Fruit fly (Drosophila melanogaster) whole organism, adult: ENCODE results near the gene CG32109.

Source experiments
- CG11617 ChIP-seq: fragments of 200-800 bp; sonication (Bioruptor generic); optimal IDR thresholded peaks from 2 replicates; lab custom pipeline; 2017; ENCODE audit warnings: mild to moderate bottlenecking, missing biosample characterization, missing genetic modification reagents, missing genetic modification characterization
- CG12768 ChIP-seq: fragments of 200-800 bp; sonication (Bioruptor generic); optimal IDR thresholded peaks from 2 replicates; lab custom pipeline; 2017; ENCODE audit warnings: missing biosample characterization, missing genetic modification characterization, mild to moderate bottlenecking, moderate library complexity, missing genetic modification reagents
- CG14711 ChIP-seq: fragments of 200-800 bp; sonication (Bioruptor generic); optimal IDR thresholded peaks from 2 replicates; lab custom pipeline; 2018; ENCODE audit warnings: missing biosample characterization, mild to moderate bottlenecking, missing genetic modification characterization, moderate library complexity
- CG1620 ChIP-seq: fragments of 200-800 bp; sonication (Bioruptor generic); optimal IDR thresholded peaks from 2 replicates; lab custom pipeline; 2016; ENCODE audit warnings: missing biosample characterization, missing genetic modification characterization
- CG33017 ChIP-seq: fragments of 200-800 bp; sonication (Bioruptor generic); optimal IDR thresholded peaks from 2 replicates; lab custom pipeline; 2018; ENCODE audit warnings: missing biosample characterization, mild to moderate bottlenecking, missing genetic modification characterization, moderate library complexity
- CG5204 ChIP-seq: fragments of 200-800 bp; sonication (Bioruptor generic); optimal IDR thresholded peaks from 2 replicates; lab custom pipeline; 2016; ENCODE audit warnings: missing biosample characterization, missing genetic modification characterization
- CG7045 ChIP-seq: fragments of 200-800 bp; sonication (Bioruptor generic); optimal IDR thresholded peaks from 2 replicates; lab custom pipeline; 2017; ENCODE audit warnings: missing biosample characterization, mild to moderate bottlenecking, missing genetic modification characterization
- CG7101 ChIP-seq: fragments of 200-800 bp; sonication (Bioruptor generic); optimal IDR thresholded peaks from 2 replicates; lab custom pipeline; 2018; ENCODE audit warnings: missing biosample characterization, mild to moderate bottlenecking, missing genetic modification characterization, moderate library complexity
- Clk ChIP-seq: fragments of 200-800 bp; sonication (Bioruptor generic); optimal IDR thresholded peaks from 2 replicates; lab custom pipeline; 2017; ENCODE audit warnings: missing biosample characterization, missing genetic modification characterization
- Crg-1 ChIP-seq: fragments of 200-800 bp; sonication (Bioruptor generic); optimal IDR thresholded peaks from 2 replicates; lab custom pipeline; 2016; ENCODE audit warnings: missing biosample characterization, missing genetic modification characterization
- Hr96 ChIP-seq: fragments of 200-800 bp; sonication (Bioruptor generic); optimal IDR thresholded peaks from 2 replicates; lab custom pipeline; 2016; ENCODE audit warnings: missing biosample characterization, missing genetic modification characterization
- Mnt ChIP-seq: fragments of 200-800 bp; sonication (Bioruptor generic); optimal IDR thresholded peaks from 2 replicates; lab custom pipeline; 2016; ENCODE audit warnings: missing biosample characterization, mild to moderate bottlenecking, missing genetic modification characterization
- bab1 ChIP-seq: fragments of 200-800 bp; sonication (Bioruptor generic); optimal IDR thresholded peaks from 3 replicates; lab custom pipeline; 2019; ENCODE audit warnings: missing biosample characterization, mild to moderate bottlenecking, missing genetic modification characterization, moderate library complexity
- cic ChIP-seq: fragments of 200-800 bp; sonication (Bioruptor generic); optimal IDR thresholded peaks from 2 replicates; lab custom pipeline; 2017; ENCODE audit warnings: missing biosample characterization, mild to moderate bottlenecking, missing genetic modification characterization, moderate library complexity
- cnc ChIP-seq, 2 experiments: fragments of >200 bp; optimal IDR thresholded peaks; 2 replicates each; lab custom pipeline; 2017
- kay ChIP-seq: fragments of 200-800 bp; sonication (Bioruptor generic); peaks from one replicate; lab custom pipeline; 2016; ENCODE audit warnings: missing biosample characterization, missing genetic modification characterization, borderline replicate concordance
- ovo ChIP-seq: fragments of 200-800 bp; sonication (Bioruptor generic); optimal IDR thresholded peaks from 2 replicates; lab custom pipeline; 2016; ENCODE audit warnings: missing biosample characterization, missing genetic modification characterization
- pad ChIP-seq: fragments of 200-800 bp; sonication (Bioruptor generic); optimal IDR thresholded peaks from 3 replicates; lab custom pipeline; 2017; ENCODE audit warnings: missing biosample characterization, missing genetic modification characterization, mild to moderate bottlenecking, moderate library complexity, missing genetic modification reagents
- tj ChIP-seq: fragments of 200-800 bp; sonication (Bioruptor generic); optimal IDR thresholded peaks from 3 replicates; lab custom pipeline; 2017; ENCODE audit warnings: missing biosample characterization, mild to moderate bottlenecking, missing genetic modification characterization, moderate library complexity
- toe ChIP-seq: fragments of 200-800 bp; sonication (Bioruptor generic); optimal IDR thresholded peaks from 2 replicates; lab custom pipeline; 2016; ENCODE audit warnings: missing biosample characterization, missing genetic modification characterization

CG32109 gene

dm6 chr3L:12703451-12704020, 41.6 kb upstream of the CG32109 start:
- TF ChIP-seq CG11617 = no peak
- no peak for TF ChIP-seq CG12768
- no peak for TF ChIP-seq Clk (GFP tag; lab: Kevin White, UChicago)
- TF ChIP-seq CG33017 (tag; lab: Kevin White, UChicago) = no peak
- TF ChIP-seq Hr96 (GFP tag; lab: Kevin White, UChicago) = no peak
- TF ChIP-seq CG14711 (tag; lab: Kevin White, UChicago) = no peak
- TF ChIP-seq CG1620 (GFP tag; lab: Kevin White, UChicago) = no peak
- no peak for TF ChIP-seq tj (GFP tag; lab: Kevin White, UChicago)

- TF ChIP-seq cnc (optimal IDR thresholded peaks at IDR 0.05; lab: Kevin White, UChicago) (no peak), CG7045 (GFP tag; lab: Kevin White, UChicago) (no peak), CG33017 (tag; lab: Kevin White, UChicago) (no peak), ovo (no peak), bab1 (GFP tag; lab: Kevin White, UChicago) (no peak), cic (GFP tag; lab: Kevin White, UChicago) (no peak), tj (GFP tag; lab: Kevin White, UChicago) (no peak)
These were observed 40.8 kb upstream of the CG32109 start for dm6 chr3L:12704335-12704734.

- TF ChIP-seq toe = no peak
- TF ChIP-seq CG14711 (tag; lab: Kevin White, UChicago) = no peak
- TF ChIP-seq CG7101 (tag; lab: Kevin White, UChicago) = no peak
- no peak for TF ChIP-seq CG7045 (GFP tag; lab: Kevin White, UChicago)
- TF ChIP-seq Mnt (GFP tag; lab: Kevin White, UChicago) = no peak
- no peak for TF ChIP-seq cic (GFP tag; lab: Kevin White, UChicago)
- no peak for TF ChIP-seq kay
- no peak for TF ChIP-seq ovo
These were observed 39.8 kb upstream of the CG32109 start for dm6 chr3L:12705377-12705776.

- TF ChIP-seq Hr96 (GFP tag; lab: Kevin White, UChicago) (no peak), CG5204 (GFP tag; lab: Kevin White, UChicago) (no peak), cic (GFP tag; lab: Kevin White, UChicago) (no peak), cnc (optimal IDR thresholded peaks at IDR 0.05; lab: Kevin White, UChicago) (no peak), CG14711 (tag; lab: Kevin White, UChicago) (no peak), kay (no peak), CG7045 (GFP tag; lab: Kevin White, UChicago) (no peak), tj (GFP tag; lab: Kevin White, UChicago) (no peak)
These were observed 38.7 kb upstream of the CG32109 start for dm6 chr3L:12706456-12706855.

- no peak for TF ChIP-seq Clk (GFP tag; lab: Kevin White, UChicago)
These were observed 33.7 kb upstream of the CG32109 start for dm6 chr3L:12711418-12711817.

- TF ChIP-seq bab1 (GFP tag; lab: Kevin White, UChicago) (no peak), CG1620 (GFP tag; lab: Kevin White, UChicago) (no peak), CG7045 (GFP tag; lab: Kevin White, UChicago) (no peak), pad (GFP tag; lab: Kevin White, UChicago) (no peak)
These were observed 30.5 kb upstream of the CG32109 start for dm6 chr3L:12714588-12715196.

dm6 chr3L:12716661-12717060, 28.5 kb upstream of the CG32109 start:
- TF ChIP-seq pad (GFP tag; lab: Kevin White, UChicago) (no peak), tj (GFP tag; lab: Kevin White, UChicago) (peak; percentile 97)

- TF ChIP-seq CG5204 (GFP tag; lab: Kevin White, UChicago) (no peak), pad (GFP tag; lab: Kevin White, UChicago) (no peak), CG7045 (GFP tag; lab: Kevin White, UChicago) (no peak), CG11617 (no peak), toe (no peak), Crg-1 (GFP tag; lab: Kevin White, UChicago) (no peak), kay (no peak), CG1620 (GFP tag; lab: Kevin White, UChicago) (no peak), Mnt (GFP tag; lab: Kevin White, UChicago) (no peak), cic (GFP tag; lab: Kevin White, UChicago) (no peak), bab1 (GFP tag; lab: Kevin White, UChicago) (no peak)
These were observed 27.5 kb upstream of the CG32109 start for dm6 chr3L:12717621-12718020.
